Worm (Caenorhabditis elegans): ENCODE data around the gene R10E4.6.

DNA sequence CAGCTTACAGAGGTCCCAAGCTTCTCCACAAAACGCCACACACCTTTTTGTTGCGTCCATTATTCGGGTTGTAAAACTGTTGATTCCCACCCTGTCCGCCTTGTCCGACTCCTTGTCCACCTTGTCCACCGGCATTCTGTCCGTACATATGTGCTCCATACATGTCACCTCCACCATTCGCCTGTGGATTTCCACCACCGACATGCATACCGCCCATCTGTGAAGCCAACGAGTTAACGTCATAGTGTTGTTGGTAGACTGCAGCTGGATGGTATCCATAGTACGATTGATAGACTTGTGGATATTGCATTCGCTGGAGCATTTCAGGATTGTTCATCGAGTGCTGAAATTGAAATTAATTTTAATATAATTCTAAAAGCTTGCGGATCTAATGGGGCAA is 15.4 kb upstream of the R10E4.6 start:
- TF ChIP-seq klf-2 (GFP tag; conservative IDR thresholded peaks at IDR 0.05) (no peak), ztf-23 (GFP tag; IDR thresholded peaks at IDR 0.05) (no peak), flt-1 (GFP tag; IDR thresholded peaks at IDR 0.05) (no peak)
